Fruit fly (Drosophila melanogaster) whole organism, embryonic: Measurements from ENCODE around the gene Rab9D.

ENCODE experiments used
- Aef1 ChIP-seq: fragments of 200-800 bp; sonication (Bioruptor generic); IDR thresholded peaks from 3 replicates; pipeline ENCODE4 v1.3.6; 2022; ENCODE audit warnings: missing biosample characterization, missing genetic modification characterization
- Atf6 ChIP-seq: fragments of 200-800 bp; sonication (Bioruptor generic); IDR thresholded peaks from 2 replicates; pipeline ENCODE4 v1.3.6; 2022; ENCODE audit warnings: missing biosample characterization, missing genetic modification characterization
- Awh ChIP-seq: fragments of 200-800 bp; sonication (Bioruptor generic); IDR thresholded peaks from 2 replicates; pipeline ENCODE4, ENCODE4 v1.3.6; 2022; ENCODE audit warnings: missing biosample characterization, missing genetic modification characterization
- CG11456 ChIP-seq: fragments of 200-800 bp; sonication (Bioruptor generic); IDR thresholded peaks from 3 replicates; pipeline ENCODE4 v1.3.6; 2022; ENCODE audit warnings: missing biosample characterization, missing genetic modification characterization
- CG11695 ChIP-seq: fragments of 200-800 bp; sonication (Bioruptor generic); IDR thresholded peaks from 3 replicates; pipeline ENCODE4 v1.3.6; 2022; ENCODE audit warnings: missing biosample characterization, missing genetic modification characterization
- CG12071 ChIP-seq: fragments of 200-800 bp; sonication (Bioruptor generic); optimal IDR thresholded peaks from 3 replicates; lab custom pipeline; 2018; ENCODE audit warnings: missing biosample characterization, mild to moderate bottlenecking, missing genetic modification characterization
- CG12299 ChIP-seq: fragments of 200-800 bp; sonication (Bioruptor generic); optimal IDR thresholded peaks from 2 replicates; lab custom pipeline; 2018; ENCODE audit warnings: missing biosample characterization, mild to moderate bottlenecking, missing genetic modification characterization
- CG12744 ChIP-seq: fragments of 200-800 bp; sonication (Bioruptor generic); optimal IDR thresholded peaks from 2 replicates; lab custom pipeline; 2016; ENCODE audit warnings: missing biosample characterization, missing genetic modification characterization
- CG13296 ChIP-seq: fragments of 200-800 bp; sonication (Bioruptor generic); optimal IDR thresholded peaks from 3 replicates; lab custom pipeline; 2018; ENCODE audit warnings: missing biosample characterization, mild to moderate bottlenecking, missing genetic modification characterization
- CG17328 ChIP-seq: fragments of 200-800 bp; sonication (Bioruptor generic); IDR thresholded peaks from 2 replicates; pipeline ENCODE4 v1.3.6; 2022; ENCODE audit warnings: missing biosample characterization, missing genetic modification characterization
- CG17385 ChIP-seq: fragments of 200-800 bp; sonication (Bioruptor generic); optimal IDR thresholded peaks from 3 replicates; lab custom pipeline; 2018; ENCODE audit warnings: missing biosample characterization, mild to moderate bottlenecking, missing genetic modification characterization
- CG18476 ChIP-seq: fragments of 200-800 bp; sonication (Bioruptor generic); optimal IDR thresholded peaks from 2 replicates; lab custom pipeline; 2016; ENCODE audit warnings: missing biosample characterization, mild to moderate bottlenecking, missing genetic modification characterization
- CG2678 ChIP-seq: fragments of 200-800 bp; sonication (Bioruptor generic); optimal IDR thresholded peaks from 3 replicates; lab custom pipeline; 2019; ENCODE audit warnings: missing biosample characterization, mild to moderate bottlenecking, missing genetic modification characterization, moderate library complexity
- CG30431 ChIP-seq: fragments of 200-800 bp; sonication (Bioruptor generic); optimal IDR thresholded peaks from 2 replicates; lab custom pipeline; 2017; ENCODE audit warnings: missing biosample characterization, missing genetic modification characterization
- CG32532 ChIP-seq: fragments of 200-800 bp; sonication (Bioruptor generic); IDR thresholded peaks from 2 replicates; pipeline ENCODE4 v1.3.6; 2022; ENCODE audit warnings: missing biosample characterization, missing genetic modification characterization
- CG3407 ChIP-seq: fragments of 200-800 bp; sonication (Bioruptor generic); optimal IDR thresholded peaks from 2 replicates; lab custom pipeline; 2018; ENCODE audit warnings: missing biosample characterization, mild to moderate bottlenecking, missing genetic modification characterization
- CG4730 ChIP-seq: fragments of 200-800 bp; sonication (Bioruptor generic); IDR thresholded peaks from 2 replicates; pipeline ENCODE4 v1.3.6; 2022; ENCODE audit warnings: missing biosample characterization, missing genetic modification characterization
- CG7556 ChIP-seq: fragments of 200-800 bp; sonication (Bioruptor generic); optimal IDR thresholded peaks from 2 replicates; lab custom pipeline; 2017; ENCODE audit warnings: missing biosample characterization, mild to moderate bottlenecking, missing genetic modification characterization
- CG9437 ChIP-seq: fragments of 200-800 bp; sonication (Bioruptor generic); optimal IDR thresholded peaks from 2 replicates; lab custom pipeline; 2018; ENCODE audit warnings: missing biosample characterization, mild to moderate bottlenecking, missing genetic modification characterization
- CkIIα-i1 ChIP-seq: fragments of 200-800 bp; sonication (Bioruptor generic); IDR thresholded peaks from 2 replicates; pipeline ENCODE4 v1.3.6; 2022; ENCODE audit warnings: missing biosample characterization, missing genetic modification characterization
- Deaf1 ChIP-seq: fragments of 200-800 bp; optimal IDR thresholded peaks from 3 replicates; lab custom pipeline; 2019; ENCODE audit warnings: missing biosample characterization, mild to moderate bottlenecking, missing genetic modification characterization, moderate library complexity
- E2f1 ChIP-seq: fragments of 200-800 bp; sonication (Bioruptor generic); IDR thresholded peaks from 2 replicates; pipeline ENCODE4 v1.3.6; 2022; ENCODE audit warnings: missing biosample characterization, missing genetic modification characterization
- Ets65A ChIP-seq: fragments of 200-800 bp; sonication (Bioruptor generic); peaks from one replicate; lab custom pipeline; 2016; ENCODE audit warnings: missing biosample characterization, missing genetic modification characterization
- H15 ChIP-seq: fragments of 200-800 bp; sonication (Bioruptor generic); IDR thresholded peaks from 3 replicates; pipeline ENCODE4 v1.3.6; 2022; ENCODE audit warnings: missing biosample characterization, missing genetic modification characterization
- Hand ChIP-seq: fragments of 200-800 bp; sonication (Bioruptor generic); optimal IDR thresholded peaks from 2 replicates; lab custom pipeline; 2017; ENCODE audit warnings: mild to moderate bottlenecking, missing biosample characterization, missing genetic modification reagents, missing genetic modification characterization
- Hr51 ChIP-seq, 2 experiments: fragments of 200-800 bp; sonication (Bioruptor generic); optimal IDR thresholded peaks; 2 replicates in 1 of 2; 3 replicates in 1 of 2; lab custom pipeline; 2016 to 2018; ENCODE audit warnings: missing biosample characterization in 2 of 2, missing genetic modification characterization in 2 of 2, mild to moderate bottlenecking in 1 of 2, moderate library complexity in 1 of 2
- Hsf ChIP-seq: fragments of 200-800 bp; sonication (Bioruptor generic); optimal IDR thresholded peaks from 3 replicates; lab custom pipeline; 2016; ENCODE audit warnings: missing biosample characterization, missing genetic modification characterization
- MTF-1 ChIP-seq: fragments of 200-800 bp; sonication (Bioruptor generic); optimal IDR thresholded peaks from 2 replicates; lab custom pipeline; 2018; ENCODE audit warnings: missing biosample characterization, mild to moderate bottlenecking, missing genetic modification characterization, borderline replicate concordance
- Meics ChIP-seq: fragments of 200-800 bp; sonication (Bioruptor generic); optimal IDR thresholded peaks from 2 replicates; lab custom pipeline; 2017; ENCODE audit warnings: missing biosample characterization, mild to moderate bottlenecking, missing genetic modification characterization
- Rfx ChIP-seq: fragments of 200-800 bp; sonication (Bioruptor generic); IDR thresholded peaks from 2 replicates; pipeline ENCODE4 v1.3.6; 2022; ENCODE audit warnings: missing biosample characterization, missing genetic modification characterization
- ab ChIP-seq: fragments of 200-800 bp; sonication (Bioruptor generic); optimal IDR thresholded peaks from 2 replicates; lab custom pipeline; 2016; ENCODE audit warnings: missing biosample characterization, missing genetic modification characterization
- abd-A ChIP-seq: fragments of 200-800 bp; sonication (Bioruptor generic); optimal IDR thresholded peaks from 3 replicates; lab custom pipeline; 2019; ENCODE audit warnings: missing biosample characterization, mild to moderate bottlenecking, missing genetic modification characterization, moderate library complexity
- caup ChIP-seq: fragments of 200-800 bp; sonication (Bioruptor generic); optimal IDR thresholded peaks from 3 replicates; lab custom pipeline; 2017; ENCODE audit warnings: missing biosample characterization, mild to moderate bottlenecking, missing genetic modification characterization, moderate library complexity; ENCODE audit not compliant: severe bottlenecking
- ci ChIP-seq: fragments of 200-800 bp; sonication (Bioruptor generic); IDR thresholded peaks from 3 replicates; pipeline ENCODE4 v1.3.6; 2022; ENCODE audit warnings: missing biosample characterization, missing genetic modification characterization
- dpn ChIP-seq, 2 experiments: fragments of 200-800 bp; sonication (Bioruptor generic); optimal IDR thresholded peaks; 3 replicates each; lab custom pipeline; 2016; ENCODE audit warnings: missing biosample characterization in 2 of 2, missing genetic modification characterization in 2 of 2
- dysf ChIP-seq: fragments of 200-800 bp; sonication (Bioruptor generic); IDR thresholded peaks from 3 replicates; pipeline ENCODE4 v1.3.6; 2022; ENCODE audit warnings: missing biosample characterization, missing genetic modification characterization
- ewg ChIP-seq: fragments of 200-800 bp; sonication (Bioruptor generic); optimal IDR thresholded peaks from 3 replicates; lab custom pipeline; 2017; ENCODE audit warnings: mild to moderate bottlenecking, missing biosample characterization, missing genetic modification reagents, missing genetic modification characterization
- fd3F ChIP-seq: fragments of 200-800 bp; sonication (Bioruptor generic); optimal IDR thresholded peaks from 2 replicates; lab custom pipeline; 2018; ENCODE audit warnings: missing biosample characterization, mild to moderate bottlenecking, missing genetic modification characterization, moderate library complexity
- jumu ChIP-seq: fragments of 200-800 bp; sonication (Bioruptor generic); optimal IDR thresholded peaks from 3 replicates; lab custom pipeline; 2016; ENCODE audit warnings: missing biosample characterization, missing genetic modification characterization
- lmd ChIP-seq: fragments of 200-800 bp; sonication (Bioruptor generic); IDR thresholded peaks from 2 replicates; pipeline ENCODE4 v1.3.6; 2022; ENCODE audit warnings: missing biosample characterization, missing genetic modification characterization
- nerfin-1 ChIP-seq: fragments of 200-800 bp; sonication (Bioruptor generic); optimal IDR thresholded peaks from 3 replicates; lab custom pipeline; 2019; ENCODE audit warnings: missing biosample characterization, mild to moderate bottlenecking, missing genetic modification characterization, moderate library complexity
- prd ChIP-seq, 3 experiments: fragments of >200 bp in 2 of 3; fragments of 200-800 bp in 1 of 3; sonication (Bioruptor generic) in 1 of 3; optimal IDR thresholded peaks in 2 of 3; IDR thresholded peaks in 1 of 3; 2 replicates in 2 of 3; 3 replicates in 1 of 3; pipeline versions ENCODE4 v1.3.6 to Lab custom; 2017 to 2022; ENCODE audit warnings: missing biosample characterization in 1 of 3, missing genetic modification characterization in 1 of 3
- scrt ChIP-seq: fragments of 200-800 bp; sonication (Bioruptor generic); optimal IDR thresholded peaks from 2 replicates; lab custom pipeline; 2018; ENCODE audit warnings: missing biosample characterization, mild to moderate bottlenecking, missing genetic modification characterization, moderate library complexity
- wdn ChIP-seq: fragments of 200-800 bp; sonication (Bioruptor generic); IDR thresholded peaks from 2 replicates; pipeline ENCODE4 v1.3.6; 2022; ENCODE audit warnings: missing biosample characterization, missing genetic modification characterization
- z ChIP-seq: fragments of 200-800 bp; sonication (Bioruptor generic); IDR thresholded peaks from 3 replicates; pipeline ENCODE4 v1.3.6; 2022; ENCODE audit warnings: missing biosample characterization, missing genetic modification characterization
- zfh2 ChIP-seq: fragments of 200-800 bp; sonication (Bioruptor generic); optimal IDR thresholded peaks from 2 replicates; lab custom pipeline; 2016; ENCODE audit warnings: missing biosample characterization, missing genetic modification characterization

Gene Rab9D

DNA sequence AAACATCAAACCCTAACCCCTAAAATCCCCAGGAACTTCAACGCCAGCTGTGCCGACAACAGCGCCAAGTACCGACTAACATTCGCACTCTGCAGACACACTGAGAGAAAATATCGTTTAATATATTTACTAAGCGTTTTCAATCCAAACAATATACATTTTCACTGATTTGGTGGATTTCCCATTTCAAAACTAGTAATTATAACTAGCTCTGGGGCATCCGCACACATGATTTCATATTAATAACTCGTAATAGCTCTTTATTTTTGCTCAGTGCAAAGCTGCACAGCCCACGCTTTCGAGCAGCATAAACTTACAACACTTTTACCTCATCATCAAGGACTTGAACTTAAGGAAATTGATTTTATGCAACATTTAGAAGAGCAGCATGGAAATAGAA is 24.7 kb upstream of the Rab9D start (continued):
- peak in 1 of 2 experiments; percentile 3 for TF ChIP-seq dpn (GFP tag; optimal IDR thresholded peaks at IDR 0.05; lab: Kevin White, UChicago)
- no peak for TF ChIP-seq CG30431 (GFP tag; lab: Kevin White, UChicago)
- no peak for TF ChIP-seq CG4730 (GFP tag; lab: Robert Waterston, UW)
- TF ChIP-seq CG2678 (tag; lab: Kevin White, UChicago), result peak; percentile 51
- 0 out of 2 replicates have a peak, but pooled peaks have one; percentile 15 for TF ChIP-seq CG17328
- TF ChIP-seq CG7556 (GFP tag; lab: Kevin White, UChicago), result peak; percentile 27
- no peak for TF ChIP-seq nerfin-1 (tag; lab: Kevin White, UChicago)
- TF ChIP-seq prd (optimal IDR thresholded peaks at IDR 0.05; lab: Kevin White, UChicago), result no peak
- TF ChIP-seq prd (GFP tag; IDR thresholded peaks at IDR 0.05; lab: Robert Waterston, UW), result peak; percentile 57
- peak; percentile 20; the same call in 1 of the 2 replicates for TF ChIP-seq CG32532 (GFP tag; lab: Robert Waterston, UW)
- TF ChIP-seq E2f1 (GFP tag; lab: Robert Waterston, UW), result no peak
- TF ChIP-seq CG12071, result peak; percentile 6
- TF ChIP-seq Hr51 (GFP tag; optimal IDR thresholded peaks at IDR 0.05; lab: Kevin White, UChicago), result peak in 1 of 2 experiments; percentile 23
- TF ChIP-seq dysf, result peak; percentile 64
- TF ChIP-seq MTF-1 (GFP tag; lab: Kevin White, UChicago), result no peak
- peak; percentile 38; the same call in 1 of the 3 replicates for TF ChIP-seq ci (GFP tag; lab: Robert Waterston, UW)
- TF ChIP-seq scrt (GFP tag; lab: Kevin White, UChicago), result peak; percentile 11

DNA sequence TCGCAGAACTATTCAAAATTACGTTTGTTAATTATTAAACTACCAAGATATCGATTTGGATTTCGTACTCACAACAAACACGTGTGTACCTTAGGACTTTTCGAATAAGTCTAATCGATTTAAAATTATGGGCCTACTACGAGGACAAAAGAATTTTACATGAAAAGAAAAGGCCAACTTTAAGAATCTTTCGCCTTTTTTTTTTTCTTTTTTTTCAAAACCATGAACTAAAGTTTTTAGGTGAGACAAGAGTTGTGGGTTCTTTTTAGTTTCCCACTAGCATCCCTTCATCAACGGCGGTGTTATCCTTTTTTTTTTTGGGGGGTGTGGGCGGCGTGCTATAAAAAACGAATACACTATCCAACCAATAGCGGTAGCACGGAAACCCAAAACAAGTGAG is 22.4 kb upstream of the Rab9D start, which contains the start of gene CG15296:
Gene CG15296 (minus strand): TSS at position 101 of the 400 bp plus-strand sequence.
- no peak for TF ChIP-seq Aef1 (GFP tag; lab: Robert Waterston, UW)
- TF ChIP-seq ab, result no peak
- no peak for TF ChIP-seq CG9437 (GFP tag; lab: Kevin White, UChicago)

DNA sequence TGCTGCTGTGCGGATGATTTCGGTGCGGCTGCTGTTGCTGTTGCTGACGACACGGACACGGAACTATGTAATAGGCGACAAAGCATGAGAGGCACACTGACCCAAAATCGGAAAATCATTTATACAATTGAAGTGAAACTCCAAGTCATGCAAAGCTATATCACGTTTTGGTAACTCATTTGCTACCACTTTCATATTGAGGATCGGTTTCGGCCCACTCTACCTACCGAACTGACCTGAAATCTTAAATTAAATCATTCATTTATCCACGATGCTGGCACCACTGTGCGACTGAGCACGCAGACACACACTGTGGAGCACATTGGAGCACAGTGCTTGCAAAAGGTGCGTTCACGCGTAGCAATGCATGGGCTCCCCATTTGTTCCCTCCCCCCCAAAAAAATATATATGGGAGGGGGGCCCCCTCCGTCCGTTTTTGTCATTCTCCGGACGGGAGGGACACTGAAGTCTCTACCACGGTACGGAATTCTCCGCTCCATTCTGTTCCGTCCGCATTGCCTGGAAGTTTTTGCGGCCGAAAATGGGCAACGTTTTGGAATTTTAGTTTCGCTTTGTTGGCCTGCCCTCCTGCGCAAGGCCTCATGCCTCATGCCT is 18.6 kb upstream of the Rab9D start:
- TF ChIP-seq CG11456 (no peak), fd3F (GFP tag; lab: Kevin White, UChicago) (no peak), Meics (GFP tag; lab: Kevin White, UChicago) (peak; percentile 48), Awh (GFP tag; lab: Robert Waterston, UW) (0 out of 2 replicates have a peak, but pooled peaks have one; percentile 29), wdn (GFP tag; lab: Robert Waterston, UW) (0 out of 2 replicates have a peak, but pooled peaks have one; percentile 23), CG13296 (no peak), jumu (GFP tag; lab: Kevin White, UChicago) (peak; percentile 23), zfh2 (GFP tag; lab: Kevin White, UChicago) (no peak), Hr51 (GFP tag; optimal IDR thresholded peaks at IDR 0.05; lab: Kevin White, UChicago) (peak in 1 of 2 experiments; percentile 71), ewg (GFP tag; lab: Kevin White, UChicago) (peak; percentile 50), CG3407 (GFP tag; lab: Kevin White, UChicago) (peak; percentile 8), Atf6 (GFP tag; lab: Robert Waterston, UW) (0 out of 2 replicates have a peak, but pooled peaks have one; percentile 47), CG18476 (no peak), Hand (GFP tag; lab: Kevin White, UChicago) (no peak), CG12299 (tag; lab: Kevin White, UChicago) (no peak), lmd (GFP tag; lab: Robert Waterston, UW) (peak; percentile 62), Rfx (GFP tag; lab: Robert Waterston, UW) (0 out of 2 replicates have a peak, but pooled peaks have one; percentile 39), Deaf1 (tag; lab: Kevin White, UChicago) (no peak), CkIIα-i1 (GFP tag; lab: Robert Waterston, UW) (no peak), caup (GFP tag; lab: Kevin White, UChicago) (peak; percentile 21), CG17385 (GFP tag; lab: Kevin White, UChicago) (no peak), abd-A (no peak), Ets65A (no peak), z (GFP tag; lab: Robert Waterston, UW) (no peak), Hsf (GFP tag; lab: Kevin White, UChicago) (peak; percentile 47), CG11695 (GFP tag; lab: Robert Waterston, UW) (0 out of 3 replicates have a peak, but pooled peaks have one; percentile 13), H15 (GFP tag; lab: Robert Waterston, UW) (0 out of 3 replicates have a peak, but pooled peaks have one; percentile 25), CG12744 (GFP tag; lab: Kevin White, UChicago) (no peak)
